Worm (Caenorhabditis elegans) whole organism, late embryonic: ENCODE data around the gene nhr-98.

ENCODE experiments used
- C38D4.7 ChIP-seq: fragments of 200-800 bp; sonication (Bioruptor generic); optimal IDR thresholded peaks from 2 replicates; lab custom pipeline; 2018; ENCODE audit warnings: mild to moderate bottlenecking, missing genetic modification characterization, moderate library complexity, missing compliant biosample characterization
- F13H6.1 ChIP-seq: sonication (generic microtip); optimal IDR thresholded peaks from 2 replicates; lab custom pipeline; 2016; ENCODE audit warnings: missing genetic modification characterization, missing compliant biosample characterization
- T23F11.4 ChIP-seq: fragments of 200-800 bp; sonication (Bioruptor generic); optimal IDR thresholded peaks from 2 replicates; lab custom pipeline; 2018; ENCODE audit warnings: mild to moderate bottlenecking, missing genetic modification characterization, missing compliant biosample characterization
- ceh-14 ChIP-seq: sonication (generic microtip); optimal IDR thresholded peaks from 2 replicates; lab custom pipeline; 2016; ENCODE audit warnings: missing genotype, missing genetic modification characterization, missing compliant biosample characterization
- ceh-19 ChIP-seq: fragments of 200-800 bp; sonication (Bioruptor generic); optimal IDR thresholded peaks from 2 replicates; lab custom pipeline; 2018; ENCODE audit warnings: mild to moderate bottlenecking, missing genetic modification characterization, missing compliant biosample characterization
- ceh-22 ChIP-seq: sonication (generic microtip); optimal IDR thresholded peaks from 2 replicates; lab custom pipeline; 2017; ENCODE audit warnings: missing biosample characterization, missing genetic modification characterization
- ceh-48 ChIP-seq: sonication (generic microtip); optimal IDR thresholded peaks from 2 replicates; lab custom pipeline; 2016; ENCODE audit warnings: missing genetic modification characterization, inconsistent platforms, missing compliant biosample characterization
- ceh-6 ChIP-seq: fragments of 200-800 bp; sonication (Bioruptor generic); optimal IDR thresholded peaks from 2 replicates; lab custom pipeline; 2018; ENCODE audit warnings: mild to moderate bottlenecking, missing genetic modification characterization, missing compliant biosample characterization
- ceh-9 ChIP-seq: sonication (generic microtip); optimal IDR thresholded peaks from 2 replicates; lab custom pipeline; 2016; ENCODE audit warnings: mild to moderate bottlenecking, missing genetic modification characterization, inconsistent platforms, missing compliant biosample characterization
- che-1 ChIP-seq: sonication (generic microtip); optimal IDR thresholded peaks from 2 replicates; lab custom pipeline; 2016; ENCODE audit warnings: mild to moderate bottlenecking, missing genetic modification characterization, missing compliant biosample characterization
- dmd-4 ChIP-seq: sonication (generic microtip); optimal IDR thresholded peaks from 2 replicates; lab custom pipeline; 2016; ENCODE audit warnings: borderline replicate concordance, missing genetic modification characterization, missing compliant biosample characterization
- dve-1 ChIP-seq: sonication (generic microtip); optimal IDR thresholded peaks from 2 replicates; lab custom pipeline; 2017; ENCODE audit warnings: antibody characterized with exemption, mild to moderate bottlenecking, missing genetic modification characterization, missing compliant biosample characterization
- elt-2 ChIP-seq: sonication (generic microtip); optimal IDR thresholded peaks from 2 replicates; lab custom pipeline; 2016; ENCODE audit warnings: missing genetic modification reagents, missing genetic modification characterization, missing compliant biosample characterization
- elt-4 ChIP-seq: sonication (generic microtip); optimal IDR thresholded peaks from 2 replicates; lab custom pipeline; 2016; ENCODE audit warnings: missing genetic modification characterization, missing compliant biosample characterization
- eyg-1 ChIP-seq: sonication (generic microtip); optimal IDR thresholded peaks from 2 replicates; lab custom pipeline; 2016; ENCODE audit warnings: missing genotype, missing genetic modification characterization, missing compliant biosample characterization
- fax-1 ChIP-seq: sonication (generic microtip); optimal IDR thresholded peaks from 2 replicates; lab custom pipeline; 2016; ENCODE audit warnings: missing genotype, missing genetic modification characterization, missing compliant biosample characterization
- hlh-15 ChIP-seq: sonication (generic microtip); optimal IDR thresholded peaks from 2 replicates; lab custom pipeline; 2016; ENCODE audit warnings: missing genetic modification characterization, missing compliant biosample characterization
- hlh-6 ChIP-seq: sonication (generic microtip); optimal IDR thresholded peaks from 2 replicates; lab custom pipeline; 2016; ENCODE audit warnings: missing genotype, missing genetic modification characterization, missing compliant biosample characterization
- hlh-8 ChIP-seq: sonication (generic microtip); optimal IDR thresholded peaks from 2 replicates; lab custom pipeline; 2016; ENCODE audit warnings: missing genotype, missing genetic modification characterization, missing compliant biosample characterization
- lim-6 ChIP-seq: sonication (generic microtip); optimal IDR thresholded peaks from 2 replicates; lab custom pipeline; 2016; ENCODE audit warnings: missing genetic modification characterization, missing compliant biosample characterization
- lin-11 ChIP-seq: fragments of 200-800 bp; sonication (Bioruptor generic); optimal IDR thresholded peaks from 2 replicates; lab custom pipeline; 2018; ENCODE audit warnings: mild to moderate bottlenecking, missing genetic modification characterization, missing compliant biosample characterization
- madf-2 ChIP-seq: sonication (generic microtip); optimal IDR thresholded peaks from 2 replicates; lab custom pipeline; 2017; ENCODE audit warnings: missing genetic modification characterization, missing compliant biosample characterization
- mec-3 ChIP-seq: sonication (generic microtip); optimal IDR thresholded peaks from 2 replicates; lab custom pipeline; 2016; ENCODE audit warnings: borderline replicate concordance, missing genetic modification characterization, missing compliant biosample characterization
- nfya-1 ChIP-seq: sonication (generic microtip); optimal IDR thresholded peaks from 2 replicates; lab custom pipeline; 2017; ENCODE audit warnings: missing genetic modification characterization, mild to moderate bottlenecking, missing compliant biosample characterization, antibody characterized with exemption, moderate library complexity
- npax-4 ChIP-seq: sonication (generic microtip); optimal IDR thresholded peaks from 2 replicates; lab custom pipeline; 2016; ENCODE audit warnings: missing genetic modification characterization, missing compliant biosample characterization
- odd-2 ChIP-seq: sonication (generic microtip); optimal IDR thresholded peaks from 2 replicates; lab custom pipeline; 2017; ENCODE audit warnings: antibody characterized with exemption, mild to moderate bottlenecking, missing genetic modification characterization, missing compliant biosample characterization
- pat-9 ChIP-seq: fragments of 200-800 bp; sonication (Bioruptor generic); optimal IDR thresholded peaks from 2 replicates; lab custom pipeline; 2018; ENCODE audit warnings: mild to moderate bottlenecking, missing genetic modification characterization, moderate library complexity, missing compliant biosample characterization
- pax-1 ChIP-seq: fragments of 150-350 bp; optimal IDR thresholded peaks from 2 replicates; lab custom pipeline; 2014; ENCODE audit warnings: missing biosample characterization, missing genetic modification characterization
- pha-2 ChIP-seq: sonication (generic microtip); optimal IDR thresholded peaks from 2 replicates; lab custom pipeline; 2017; ENCODE audit warnings: mild to moderate bottlenecking, missing genetic modification characterization, missing compliant biosample characterization
- pros-1 ChIP-seq: fragments of 150-350 bp; optimal IDR thresholded peaks from 2 replicates; lab custom pipeline; 2014; ENCODE audit warnings: missing biosample characterization, missing genetic modification reagents, missing genetic modification characterization
- ref-2 ChIP-seq: sonication (generic microtip); optimal IDR thresholded peaks from 2 replicates; lab custom pipeline; 2016; ENCODE audit warnings: missing genetic modification characterization, missing compliant biosample characterization
- rnt-1 ChIP-seq: sonication (generic microtip); optimal IDR thresholded peaks from 2 replicates; lab custom pipeline; 2016; ENCODE audit warnings: missing genetic modification characterization, missing compliant biosample characterization
- sdc-2 ChIP-seq: sonication (generic microtip); optimal IDR thresholded peaks from 2 replicates; lab custom pipeline; 2016; ENCODE audit warnings: missing genotype, missing genetic modification characterization, missing compliant biosample characterization
- sox-2 ChIP-seq: fragments of 200-800 bp; sonication (Bioruptor generic); IDR thresholded peaks from 2 replicates; pipeline ENCODE4 v1.3.6; 2022; ENCODE audit warnings: missing genetic modification reagents, missing genetic modification characterization, missing compliant biosample characterization
- syd-9 ChIP-seq: sonication (generic microtip); optimal IDR thresholded peaks from 2 replicates; lab custom pipeline; 2016; ENCODE audit warnings: mild to moderate bottlenecking, missing genetic modification characterization, moderate library complexity, missing compliant biosample characterization
- unc-42 ChIP-seq: sonication (generic microtip); optimal IDR thresholded peaks from 2 replicates; lab custom pipeline; 2016; ENCODE audit warnings: missing genotype, missing genetic modification characterization, missing compliant biosample characterization
- unc-86 ChIP-seq: sonication (generic microtip); optimal IDR thresholded peaks from 2 replicates; lab custom pipeline; 2016; ENCODE audit warnings: missing genetic modification characterization, missing compliant biosample characterization
- zip-5 ChIP-seq: sonication (generic microtip); optimal IDR thresholded peaks from 2 replicates; lab custom pipeline; 2016; ENCODE audit warnings: missing genetic modification characterization, missing compliant biosample characterization
- ztf-16 ChIP-seq: sonication (generic microtip); optimal IDR thresholded peaks from 2 replicates; lab custom pipeline; 2017; ENCODE audit warnings: missing genetic modification characterization, missing compliant biosample characterization

nhr-98 gene

ce11 chrV:453569-453968 lies at the start of gene nhr-98:
Gene nhr-98 (plus strand): TSS chrV:453869.
- TF ChIP-seq unc-86 (tag; lab: Kevin White, UChicago) = no peak
- no peak for TF ChIP-seq lim-6 (tag; lab: Kevin White, UChicago)
- TF ChIP-seq F13H6.1 (tag; lab: Kevin White, UChicago) = no peak
- no peak for TF ChIP-seq sdc-2 (tag; lab: Kevin White, UChicago)
- TF ChIP-seq ceh-48 = no peak
- no peak for TF ChIP-seq rnt-1 (tag; lab: Kevin White, UChicago)
- TF ChIP-seq unc-42 (tag; lab: Kevin White, UChicago) = no peak
- TF ChIP-seq pat-9 = no peak
- TF ChIP-seq C38D4.7 = no peak
- TF ChIP-seq hlh-6 (tag; lab: Kevin White, UChicago) = no peak
- TF ChIP-seq elt-4 (tag; lab: Kevin White, UChicago) = no peak
- TF ChIP-seq nfya-1 (tag; lab: Kevin White, UChicago) = no peak
- TF ChIP-seq odd-2 = no peak
- TF ChIP-seq ztf-16 (tag; lab: Kevin White, UChicago) = no peak
- no peak for TF ChIP-seq pha-2 (tag; lab: Kevin White, UChicago)
- TF ChIP-seq hlh-15 = no peak
- no peak for TF ChIP-seq pros-1 (tag; lab: Kevin White, UChicago)
- no peak for TF ChIP-seq npax-4 (tag; lab: Kevin White, UChicago)

DNA sequence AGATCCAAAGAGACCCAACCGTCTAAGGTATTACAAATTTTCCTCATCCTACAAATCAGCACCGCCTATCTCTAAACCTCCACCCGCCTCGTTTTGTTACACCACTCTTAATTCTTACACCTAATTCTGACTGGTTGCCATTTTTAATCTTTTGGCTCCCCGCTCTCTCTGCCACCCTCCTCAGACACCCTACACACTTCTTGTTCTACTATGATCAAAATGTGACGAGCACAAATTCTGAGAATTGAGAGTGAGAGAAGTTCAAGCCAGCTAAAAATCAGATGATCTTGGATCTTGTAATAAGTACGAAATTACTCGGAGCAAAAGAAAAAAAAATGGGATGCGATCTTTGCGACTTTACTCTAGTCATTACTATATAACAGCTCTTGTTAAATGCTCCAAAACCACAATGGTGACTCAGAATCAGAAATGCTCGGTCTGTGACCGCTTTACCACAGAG lies 49.4 kb upstream of the nhr-98 start, which contains the start of gene nhr-252:
Gene nhr-252, plus strand, starts transcription at position 410 of the 460 bp plus-strand sequence.
- TF ChIP-seq ceh-22 (no peak), syd-9 (tag; lab: Kevin White, UChicago) (no peak), dmd-4 (tag; lab: Kevin White, UChicago) (no peak), eyg-1 (no peak), T23F11.4 (GFP tag; lab: Kevin White, UChicago) (no peak), hlh-8 (no peak), sdc-2 (tag; lab: Kevin White, UChicago) (no peak), mec-3 (no peak), lin-11 (no peak), ceh-9 (no peak), unc-42 (tag; lab: Kevin White, UChicago) (no peak), madf-2 (tag; lab: Kevin White, UChicago) (no peak), pax-1 (tag; lab: Kevin White, UChicago) (no peak)
- TF ChIP-seq, all 69 proteins: peak for 0

DNA sequence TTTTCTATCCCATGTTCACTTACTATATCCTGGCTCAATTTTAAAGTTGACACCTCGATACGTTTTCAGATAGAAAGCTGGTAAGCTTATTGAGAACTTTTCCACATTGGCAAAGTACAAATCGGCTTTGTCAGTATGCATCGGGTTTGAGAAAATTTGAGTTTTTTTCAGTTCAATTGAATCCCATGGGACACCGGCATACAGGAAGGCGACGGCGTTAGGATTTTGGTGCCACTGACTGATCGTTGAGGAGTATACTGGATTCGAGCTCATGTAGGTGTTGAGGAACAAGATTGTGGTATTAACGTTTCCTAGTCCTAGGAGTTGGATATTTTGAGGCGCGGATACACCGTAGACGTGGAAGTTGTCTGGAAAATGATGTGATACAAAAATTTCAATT lies 40.8 kb upstream of the nhr-98 start:
- no peak for TF ChIP-seq zip-5 (tag; lab: Kevin White, UChicago)
- no peak for TF ChIP-seq ceh-19 (GFP tag; lab: Kevin White, UChicago)
- TF ChIP-seq lin-11 = no peak
- TF ChIP-seq syd-9 (tag; lab: Kevin White, UChicago) = no peak
- TF ChIP-seq che-1 (tag; lab: Kevin White, UChicago) = no peak
- no peak for TF ChIP-seq sox-2
- TF ChIP-seq ref-2 (tag; lab: Kevin White, UChicago) = no peak
- no peak for TF ChIP-seq fax-1 (tag; lab: Kevin White, UChicago)
- TF ChIP-seq madf-2 (tag; lab: Kevin White, UChicago) = no peak
- TF ChIP-seq hlh-6 (tag; lab: Kevin White, UChicago) = no peak
- TF ChIP-seq pat-9 = no peak
- no peak for TF ChIP-seq dve-1 (tag; lab: Kevin White, UChicago)
- no peak for TF ChIP-seq ceh-6
- no peak for TF ChIP-seq mec-3
- TF ChIP-seq ceh-22 = no peak
- TF ChIP-seq ceh-14 (tag; lab: Kevin White, UChicago) = no peak
- TF ChIP-seq ztf-16 (tag; lab: Kevin White, UChicago) = no peak
- no peak for TF ChIP-seq hlh-15
- TF ChIP-seq elt-4 (tag; lab: Kevin White, UChicago) = no peak
- no peak for TF ChIP-seq elt-2 (tag; lab: Kevin White, UChicago)
